Worm (Caenorhabditis elegans) whole organism, L4/young adult: ENCODE results near the gene irld-42.

Experiments
- W03F9.2 ChIP-seq: fragments of 150-350 bp; optimal IDR thresholded peaks from 2 replicates; lab custom pipeline; 2014; ENCODE audit warnings: missing biosample characterization, missing genetic modification characterization
- dao-5 ChIP-seq: sonication (generic microtip); optimal IDR thresholded peaks from 2 replicates; lab custom pipeline; 2016; ENCODE audit warnings: missing genotype, missing genetic modification characterization, moderate library complexity, missing compliant biosample characterization
- him-1 ChIP-seq: sonication (generic microtip); optimal IDR thresholded peaks from 2 replicates; lab custom pipeline; 2016; ENCODE audit warnings: missing genotype, missing genetic modification reagents, missing genetic modification characterization, missing compliant biosample characterization

Gene irld-42

DNA sequence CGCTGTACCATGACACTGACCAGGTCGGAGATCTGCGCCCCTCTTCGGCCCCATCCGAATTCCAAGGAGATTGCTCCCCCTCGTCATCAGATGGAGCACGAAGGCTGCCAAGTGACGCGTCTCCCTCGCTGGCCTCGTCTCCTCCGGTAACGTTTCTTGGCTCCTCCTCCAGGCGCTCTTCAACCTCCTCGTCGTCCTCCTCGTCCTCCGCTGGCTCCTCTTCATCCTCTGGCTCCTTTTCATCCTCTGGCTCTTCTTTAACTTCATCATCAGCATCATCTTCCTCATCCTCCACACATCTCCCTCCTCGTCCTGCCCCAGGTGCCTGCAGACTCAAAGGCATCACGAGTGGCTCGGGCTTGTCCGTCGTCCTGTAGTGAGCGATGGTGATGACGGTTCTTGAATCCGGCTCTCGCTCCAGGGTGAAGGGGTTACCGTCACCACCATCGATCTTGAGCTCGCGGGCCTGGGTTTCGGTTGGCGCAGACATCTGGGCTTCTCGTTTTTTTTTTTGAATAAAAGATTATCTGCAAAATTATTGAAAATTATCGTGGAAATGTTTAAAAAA, 31.0 kb downstream of the irld-42 start:
- TF ChIP-seq W03F9.2 (tag; lab: Kevin White, UChicago) (no peak), dao-5 (tag; lab: Kevin White, UChicago) (no peak), him-1 (tag; lab: Kevin White, UChicago) (no peak)

DNA sequence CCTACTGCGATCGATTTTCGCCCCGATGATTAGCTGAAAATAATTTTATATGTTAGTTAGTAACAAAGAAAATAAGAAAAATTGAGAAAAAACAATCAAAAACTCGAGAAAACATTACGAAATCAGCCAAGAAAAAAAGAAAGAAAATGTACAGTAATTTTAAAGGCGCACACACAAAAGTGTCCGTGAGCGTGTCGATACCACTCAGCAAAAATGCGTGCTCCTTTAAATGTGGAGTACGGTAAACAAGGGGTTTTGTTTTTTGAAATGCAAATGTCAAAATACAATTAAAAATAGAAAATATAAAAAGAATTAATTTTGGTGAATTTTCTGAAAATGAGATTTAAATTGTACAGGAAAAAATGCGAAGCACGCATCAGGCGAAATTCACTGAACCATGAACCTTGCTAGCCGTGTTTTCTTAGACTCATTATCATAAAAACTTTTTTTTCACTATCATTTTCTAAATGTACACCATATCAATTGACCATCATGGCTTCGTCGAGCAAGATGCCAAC, 33.3 kb downstream of the irld-42 start, which contains the start of gene srw-90:
Gene srw-90, plus strand, starts transcription at position 468 of the 518 bp plus-strand sequence.
- TF ChIP-seq W03F9.2 (tag; lab: Kevin White, UChicago) (no peak), him-1 (tag; lab: Kevin White, UChicago) (no peak), dao-5 (tag; lab: Kevin White, UChicago) (no peak)

DNA sequence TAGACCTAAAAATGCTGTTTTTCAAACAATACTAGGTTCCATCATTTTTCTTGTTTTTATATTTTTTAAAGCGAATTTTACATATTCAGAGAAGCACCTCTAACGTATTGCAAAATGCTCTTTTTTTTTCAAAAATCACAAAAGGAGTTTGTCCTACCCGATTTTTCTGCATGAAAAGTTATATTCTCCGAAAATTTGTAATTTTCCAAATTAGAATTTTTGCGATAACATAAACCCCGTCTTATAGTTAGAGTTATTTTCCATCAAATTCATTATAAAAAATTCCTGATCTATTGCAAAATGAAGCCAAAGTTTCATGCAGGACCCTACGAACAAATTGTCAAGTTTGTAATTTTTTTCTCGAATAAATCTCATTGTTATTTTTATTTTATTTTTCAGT, 40.1 kb downstream of the irld-42 start, which contains the start of gene srw-99:
Gene srw-99, plus strand, starts transcription at position 301 of the 400 bp plus-strand sequence.
- TF ChIP-seq W03F9.2 (tag; lab: Kevin White, UChicago) (no peak), him-1 (tag; lab: Kevin White, UChicago) (no peak), dao-5 (tag; lab: Kevin White, UChicago) (no peak)

- TF ChIP-seq W03F9.2 (tag; lab: Kevin White, UChicago) (no peak), him-1 (tag; lab: Kevin White, UChicago) (no peak), dao-5 (tag; lab: Kevin White, UChicago) (no peak)
Measured at ce11 chrV:1710909-1711308, 42.6 kb downstream of the irld-42 start, which contains the start of gene srw-100. TSS of gene srw-100 (plus strand) at chrV:1711209.

DNA sequence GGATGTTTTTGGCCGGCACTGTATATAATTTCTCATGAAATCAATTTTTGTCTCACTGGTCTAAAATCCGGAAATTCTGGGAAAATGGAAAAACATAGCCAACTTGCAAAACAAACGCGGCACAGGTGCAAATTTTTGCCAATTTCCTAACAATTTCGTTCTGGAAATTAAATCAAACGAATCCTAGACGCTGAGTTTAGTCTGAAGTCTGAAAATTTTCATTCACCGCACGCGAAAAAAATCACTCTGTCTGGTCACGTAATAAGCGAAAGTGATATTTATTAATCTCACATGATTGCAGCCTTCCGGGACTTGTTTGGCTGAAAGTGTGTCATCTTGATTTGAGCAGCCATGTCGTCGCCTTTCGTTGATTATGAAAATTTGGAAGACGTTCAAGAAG, 48.6 kb downstream of the irld-42 start, which contains the start of gene srw-103:
Gene srw-103, plus strand, starts transcription at position 301 of the 400 bp plus-strand sequence.
- TF ChIP-seq him-1 (tag; lab: Kevin White, UChicago) (no peak), dao-5 (tag; lab: Kevin White, UChicago) (no peak), W03F9.2 (tag; lab: Kevin White, UChicago) (no peak)

- TF ChIP-seq W03F9.2 (tag; lab: Kevin White, UChicago) (no peak), him-1 (tag; lab: Kevin White, UChicago) (no peak)
Measured at ce11 chrV:1718232-1718631, 49.9 kb downstream of the irld-42 start.

ce11 chrV:1719927-1720326, 51.6 kb downstream of the irld-42 start, which contains the start of gene srw-102:
TSS of gene srw-102 (plus strand) at chrV:1720227.
- TF ChIP-seq him-1 (tag; lab: Kevin White, UChicago) (no peak), W03F9.2 (tag; lab: Kevin White, UChicago) (no peak), dao-5 (tag; lab: Kevin White, UChicago) (no peak)
